Worm (Caenorhabditis elegans) whole organism, L4/young adult: ENCODE data around the gene F52E1.5.

Experiments
- W03F9.2 ChIP-seq: fragments of 150-350 bp; optimal IDR thresholded peaks from 2 replicates; lab custom pipeline; 2014; ENCODE audit warnings: missing biosample characterization, missing genetic modification characterization
- dao-5 ChIP-seq: sonication (generic microtip); optimal IDR thresholded peaks from 2 replicates; lab custom pipeline; 2016; ENCODE audit warnings: missing genotype, missing genetic modification characterization, moderate library complexity, missing compliant biosample characterization
- him-1 ChIP-seq: sonication (generic microtip); optimal IDR thresholded peaks from 2 replicates; lab custom pipeline; 2016; ENCODE audit warnings: missing genotype, missing genetic modification reagents, missing genetic modification characterization, missing compliant biosample characterization

DNA sequence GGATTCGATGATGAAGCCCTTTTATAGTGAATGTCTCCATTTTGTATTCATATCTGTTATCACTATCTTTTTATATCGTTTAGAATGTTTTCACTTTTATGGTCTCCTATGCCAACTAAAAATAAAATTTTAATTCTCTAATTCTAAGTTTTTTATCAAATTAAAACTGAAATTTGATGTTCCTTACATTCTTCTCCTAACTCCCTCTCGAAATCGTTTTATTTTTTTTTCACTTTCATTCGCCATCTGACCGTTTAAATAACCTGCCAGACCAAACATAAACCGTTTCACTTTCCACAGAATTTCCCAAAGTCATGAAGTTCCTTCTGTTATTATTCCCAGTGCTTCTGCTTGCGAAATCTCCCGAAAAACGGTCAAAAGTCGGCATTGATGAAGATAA lies at the start of gene F52E1.5:
- TF ChIP-seq dao-5 (tag; lab: Kevin White, UChicago) (no peak), him-1 (no peak), W03F9.2 (tag; lab: Kevin White, UChicago) (no peak)
